Worm (Caenorhabditis elegans) whole organism, dauer: ENCODE results near the gene clec-242.
"Not testable (repeated sequence)": the region's sequence is repeated elsewhere in the genome, so short reads cannot be mapped to it uniquely, and the experiment has no call there.

ENCODE experiments used
- unc-62 ChIP-seq: sonication (generic microtip); optimal IDR thresholded peaks from 2 replicates; lab custom pipeline; 2017; ENCODE audit warnings: missing biosample characterization, missing genetic modification reagents, missing genetic modification characterization

Gene clec-242

DNA sequence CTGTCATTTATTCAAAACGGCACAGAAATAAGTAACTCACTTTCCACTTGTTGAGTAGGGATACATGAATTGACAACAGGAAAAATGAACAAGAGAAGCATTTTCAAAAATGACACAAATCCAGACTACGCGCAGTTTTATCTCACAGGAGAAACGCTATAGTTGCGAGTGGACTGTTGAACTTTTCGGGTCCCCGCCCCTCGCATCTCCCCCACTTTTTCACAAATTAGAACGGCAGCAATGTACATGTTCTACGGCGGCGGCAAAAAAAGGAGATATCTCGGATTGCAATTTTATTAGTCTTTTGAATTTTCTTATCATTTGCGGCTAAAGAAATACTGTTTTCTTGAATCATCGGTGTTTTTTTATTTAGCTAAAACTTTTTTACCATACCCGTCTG, at the start of gene clec-242:
Gene clec-242 (minus strand): TSS at position 101 of the 400 bp plus-strand sequence.
- no peak for TF ChIP-seq unc-62 (GFP tag; lab: Kevin White, UChicago)

DNA sequence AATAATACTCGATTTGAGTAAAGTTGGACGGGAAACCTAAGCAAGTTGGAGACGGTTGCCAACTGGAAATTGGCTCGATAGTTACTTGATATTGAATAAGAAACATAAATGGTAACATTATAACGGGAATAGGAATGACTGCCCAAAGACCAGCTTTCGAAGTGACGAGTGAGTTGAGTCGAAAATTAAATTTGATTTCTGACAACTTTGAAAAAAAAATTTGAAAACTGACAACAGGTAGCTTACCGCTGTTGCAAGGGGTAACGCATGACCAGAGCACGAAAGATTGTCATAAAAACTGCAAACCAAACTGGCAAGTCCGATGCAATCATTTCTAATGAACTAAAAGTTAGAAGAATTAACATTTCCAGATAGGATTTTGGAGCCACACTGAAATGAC, 47.4 kb upstream of the clec-242 start:
- TF ChIP-seq unc-62 (GFP tag; lab: Kevin White, UChicago), result no peak

- no peak for TF ChIP-seq unc-62 (GFP tag; lab: Kevin White, UChicago)
Observed at ce11 chrV:17284159-17284558, 38.9 kb upstream of the clec-242 start.

ce11 chrV:17273249-17273648, 27.9 kb upstream of the clec-242 start, which contains the start of gene K10G4.10:
TSS of gene K10G4.10 (plus strand) at chrV:17273549.
- no peak for TF ChIP-seq unc-62 (GFP tag; lab: Kevin White, UChicago)

ce11 chrV:17272112-17272511, 26.8 kb upstream of the clec-242 start:
- TF ChIP-seq unc-62 (GFP tag; lab: Kevin White, UChicago), result no peak

- not testable (repeated sequence) for TF ChIP-seq unc-62 (GFP tag; lab: Kevin White, UChicago)
Observed at ce11 chrV:17264855-17265254, 19.5 kb upstream of the clec-242 start, which contains the start of gene K10G4.3. TSS of gene K10G4.3 (minus strand) at chrV:17264955.

- no peak for TF ChIP-seq unc-62 (GFP tag; lab: Kevin White, UChicago)
Observed at ce11 chrV:17261385-17261784, 16.1 kb upstream of the clec-242 start.

ce11 chrV:17258868-17259267, 13.6 kb upstream of the clec-242 start, which contains the start of gene fbxa-85:
TSS of gene fbxa-85 (plus strand) at chrV:17259168.
- no peak for TF ChIP-seq unc-62 (GFP tag; lab: Kevin White, UChicago)

DNA sequence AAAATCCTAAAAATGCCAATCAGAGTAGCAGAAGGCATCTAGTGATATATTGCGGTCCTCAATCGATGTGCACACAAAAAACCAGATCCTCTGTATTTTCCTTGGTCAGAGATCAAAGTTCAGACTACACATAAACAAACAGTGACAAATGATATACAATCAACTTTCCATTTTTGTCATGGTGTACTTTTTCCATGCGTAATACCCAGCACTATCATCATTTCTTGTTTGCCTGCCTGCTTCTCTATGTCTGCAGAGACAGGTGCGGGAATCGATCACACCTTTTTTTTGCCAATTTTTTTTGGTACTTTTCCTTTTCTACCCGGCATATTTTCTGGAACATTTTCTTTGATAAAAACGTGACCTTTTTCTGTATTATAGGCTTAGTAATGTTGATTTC, 12.9 kb upstream of the clec-242 start:
- TF ChIP-seq unc-62 (GFP tag; lab: Kevin White, UChicago), result no peak

DNA sequence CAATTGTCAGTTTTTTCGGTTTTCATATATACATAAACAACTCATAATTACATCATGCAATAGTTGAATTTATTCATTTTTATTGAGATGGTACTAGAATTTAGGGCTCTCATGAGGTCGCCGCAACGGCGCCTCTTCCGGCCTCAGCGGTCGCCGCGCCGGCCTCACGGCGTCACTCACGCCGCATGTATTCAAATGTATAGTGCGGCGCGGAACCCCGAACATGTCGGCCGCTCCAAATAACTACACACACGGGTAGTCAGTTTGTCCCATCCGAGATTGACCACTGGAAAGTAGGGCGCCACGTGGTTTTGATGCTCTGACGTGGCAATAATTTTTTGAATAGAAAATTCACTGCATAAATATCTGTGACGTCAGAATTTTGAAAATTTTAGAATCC, 12.3 kb upstream of the clec-242 start:
- no peak for TF ChIP-seq unc-62 (GFP tag; lab: Kevin White, UChicago)

ce11 chrV:17255454-17255853, 10.1 kb upstream of the clec-242 start, which contains the start of gene srh-115:
TSS of gene srh-115 (plus strand) at chrV:17255754.
- no peak for TF ChIP-seq unc-62 (GFP tag; lab: Kevin White, UChicago)

DNA sequence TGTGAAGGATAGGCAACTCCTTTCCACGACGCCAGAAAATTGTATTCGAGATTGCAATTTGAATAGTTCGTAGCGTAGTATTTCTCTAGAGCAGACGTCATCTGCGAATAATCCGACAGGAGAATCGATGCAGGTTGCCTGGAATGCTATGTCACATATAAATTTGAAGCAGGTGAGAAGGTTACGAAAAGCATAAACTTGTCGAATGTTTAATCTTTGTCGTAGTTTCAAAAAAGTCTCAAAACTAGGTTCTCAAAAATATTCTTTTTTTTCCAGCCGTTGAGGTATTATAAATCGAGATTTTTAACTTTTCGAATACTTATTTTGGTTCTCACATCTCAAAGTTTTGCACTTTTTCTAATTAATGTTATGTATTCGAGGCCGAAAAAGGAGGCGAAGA, 9.7 kb upstream of the clec-242 start, which contains the start of gene srh-116:
Gene srh-116 (minus strand): TSS at position 101 of the 400 bp plus-strand sequence.
- TF ChIP-seq unc-62 (GFP tag; lab: Kevin White, UChicago), result not testable (repeated sequence)

ce11 chrV:17251364-17251961, 6.2 kb upstream of the clec-242 start, which contains the start of gene Y61B8A.6:
TSS of gene Y61B8A.6 (plus strand) at chrV:17251911.
- TF ChIP-seq unc-62 (GFP tag; lab: Kevin White, UChicago), result no peak

DNA sequence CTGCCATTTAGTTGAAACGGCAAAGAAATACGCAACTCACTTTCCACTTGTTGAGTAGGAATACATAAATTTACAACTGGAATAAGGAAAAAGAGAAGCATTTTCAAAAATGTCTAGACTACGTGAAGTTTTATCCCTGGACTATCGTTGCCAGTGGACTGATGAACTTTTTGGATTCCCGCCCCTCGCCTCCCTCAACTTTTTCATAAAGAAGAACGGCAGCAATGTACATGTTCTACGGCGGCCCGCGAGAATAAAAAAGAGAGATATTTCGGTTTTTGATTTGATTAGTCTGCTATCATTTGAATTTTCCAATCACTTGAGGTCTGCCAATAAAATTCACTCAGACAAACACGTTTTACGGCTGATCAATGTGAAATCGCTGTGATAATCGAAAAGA, 3.6 kb upstream of the clec-242 start, which contains the start of gene clec-243:
Gene clec-243 (minus strand): TSS at position 101 of the 400 bp plus-strand sequence.
- TF ChIP-seq unc-62 (GFP tag; lab: Kevin White, UChicago), result no peak

ce11 chrV:17243016-17243415, 2.3 kb downstream of the clec-242 start:
- no peak for TF ChIP-seq unc-62 (GFP tag; lab: Kevin White, UChicago)

ce11 chrV:17242552-17242951, 2.8 kb downstream of the clec-242 start, which contains the start of gene Y68A4B.3:
TSS of gene Y68A4B.3 (minus strand) at chrV:17242652.
- TF ChIP-seq unc-62 (GFP tag; lab: Kevin White, UChicago), result no peak

DNA sequence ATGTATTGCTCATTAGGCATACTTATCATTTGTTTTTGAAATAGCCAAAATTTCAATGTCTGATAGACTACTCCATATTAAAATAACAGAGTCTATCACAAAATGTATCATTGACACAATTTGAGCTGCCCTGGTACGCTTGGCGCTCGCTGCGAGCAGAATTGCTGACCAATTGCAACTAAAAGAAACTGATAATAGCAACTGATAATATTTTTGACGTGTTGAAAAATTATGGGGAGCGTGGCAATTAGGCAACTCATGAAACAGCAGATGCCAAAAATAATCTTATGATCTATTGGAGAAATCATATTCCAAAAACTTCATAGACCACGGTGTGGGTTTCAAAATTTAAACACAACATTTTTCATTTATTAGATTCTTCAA, 4.0 kb downstream of the clec-242 start:
- TF ChIP-seq unc-62 (GFP tag; lab: Kevin White, UChicago), result no peak
